Fruit fly (Drosophila melanogaster): ENCODE measurements around the gene CG5890.
A peak's percentile ranks its signal among the peaks of the same experiment; 100 is the strongest.

- TF ChIP-seq CTCF (optimal IDR thresholded peaks at IDR 0.05) (peak; percentile 67 to 78), CG8478 (optimal IDR thresholded peaks at IDR 0.05) (peak; percentile 66)
These were observed 32.5 kb downstream of the CG5890 start, which contains the start of gene Lnk for dm6 chr3R:25888307-25889075.

Data from S2 (cell line).